Worm (Caenorhabditis elegans) whole organism, L3 larva: ENCODE measurements around the gene par-3.

ENCODE experiments used
- ZK546.5 ChIP-seq: sonication (generic microtip); optimal IDR thresholded peaks from 2 replicates; lab custom pipeline; 2017; ENCODE audit warnings: missing biosample characterization, missing genetic modification characterization
- aly-2 ChIP-seq: fragments of 150-350 bp; optimal IDR thresholded peaks from 2 replicates; lab custom pipeline; 2014; ENCODE audit warnings: missing biosample characterization, missing genetic modification characterization
- fkh-10 ChIP-seq: sonication (generic microtip); optimal IDR thresholded peaks from 2 replicates; lab custom pipeline; 2017; ENCODE audit warnings: missing biosample characterization, missing genetic modification reagents, missing genetic modification characterization
- lin-39 ChIP-seq: fragments of 150-350 bp; optimal IDR thresholded peaks from 2 replicates; lab custom pipeline; 2018; ENCODE audit warnings: missing biosample characterization, missing genetic modification reagents, missing genetic modification characterization
- mdl-1 ChIP-seq: fragments of 150-350 bp; optimal IDR thresholded peaks from 2 replicates; lab custom pipeline; 2014; ENCODE audit warnings: missing biosample characterization, missing genetic modification characterization
- mml-1 ChIP-seq: fragments of 150-350 bp; sonication (generic microtip); optimal IDR thresholded peaks from 3 replicates; lab custom pipeline; 2014; ENCODE audit warnings: missing biosample characterization, missing genetic modification characterization
- nfya-1 ChIP-seq: sonication (generic microtip); optimal IDR thresholded peaks from 2 replicates; lab custom pipeline; 2017; ENCODE audit warnings: missing genetic modification characterization, mild to moderate bottlenecking, missing compliant biosample characterization, antibody characterized with exemption, moderate library complexity; ENCODE audit not compliant: insufficient read depth
- pqm-1 ChIP-seq: fragments of 150-350 bp; optimal IDR thresholded peaks from 2 replicates; lab custom pipeline; 2017; ENCODE audit warnings: missing biosample characterization, missing genetic modification characterization, inconsistent platforms
- unc-39 ChIP-seq: sonication (generic microtip); optimal IDR thresholded peaks from 4 replicates; lab custom pipeline; 2017; ENCODE audit warnings: missing biosample characterization, missing genetic modification characterization
- unc-62 ChIP-seq: fragments of 150-350 bp; sonication (generic microtip); optimal IDR thresholded peaks from 4 replicates; lab custom pipeline; 2014; ENCODE audit warnings: missing biosample characterization, missing genetic modification reagents, missing genetic modification characterization
- ztf-11 ChIP-seq: fragments of 150-350 bp; optimal IDR thresholded peaks from 2 replicates; lab custom pipeline; 2014; ENCODE audit warnings: missing biosample characterization, missing genetic modification characterization

- TF ChIP-seq nfya-1 (tag; lab: Kevin White, UChicago) = peak; percentile 87
- peak; percentile 8 for TF ChIP-seq pqm-1 (tag; lab: Kevin White, UChicago)
- peak; percentile 49 for TF ChIP-seq lin-39 (tag; lab: Kevin White, UChicago)
- no peak for TF ChIP-seq aly-2
- no peak for TF ChIP-seq mml-1
- TF ChIP-seq ztf-11 (tag; lab: Kevin White, UChicago) = no peak
- no peak for TF ChIP-seq ZK546.5 (tag; lab: Kevin White, UChicago)
- no peak for TF ChIP-seq unc-62
- no peak for TF ChIP-seq unc-39 (tag; lab: Kevin White, UChicago)
- TF ChIP-seq mdl-1 = peak; percentile 63
- TF ChIP-seq fkh-10 (GFP tag; lab: Kevin White, UChicago) = no peak
Observed at ce11 chrIII:5621236-5621635, 42.8 kb upstream of the par-3 start.
